Worm (Caenorhabditis elegans): ENCODE results near the gene ttx-3.

DNA sequence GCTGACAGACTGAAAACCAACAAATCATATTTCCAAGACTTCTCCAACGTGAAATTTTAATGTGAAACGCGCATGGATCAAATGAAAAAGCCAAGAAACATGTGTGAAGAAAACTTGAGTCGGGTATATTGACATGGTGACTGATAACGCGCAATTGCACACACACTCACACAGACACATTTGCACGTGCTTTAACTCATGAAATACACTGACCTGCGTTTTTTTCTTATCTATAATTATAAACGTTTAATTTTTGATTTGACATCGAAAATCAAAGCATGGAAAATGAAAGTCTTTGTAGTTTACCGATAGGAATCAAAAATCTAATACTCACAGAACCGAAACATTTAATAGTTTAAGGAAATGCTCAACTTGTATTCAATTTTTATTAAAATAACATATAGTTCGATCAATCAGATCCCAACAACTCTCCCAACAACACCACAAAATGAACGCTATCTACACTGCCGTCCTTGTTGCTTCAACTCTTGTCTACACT lies 30.5 kb downstream of the ttx-3 start, which contains the start of gene nspa-9:
- TF ChIP-seq hlh-4 (tag; optimal IDR thresholded peaks at IDR 0.05) (no peak), ztf-4 (tag; optimal IDR thresholded peaks at IDR 0.05) (no peak)

Measured in whole organism, L1 larva.